Worm (Caenorhabditis elegans): ENCODE measurements around the gene ZC449.2.

ZC449.2 gene

DNA sequence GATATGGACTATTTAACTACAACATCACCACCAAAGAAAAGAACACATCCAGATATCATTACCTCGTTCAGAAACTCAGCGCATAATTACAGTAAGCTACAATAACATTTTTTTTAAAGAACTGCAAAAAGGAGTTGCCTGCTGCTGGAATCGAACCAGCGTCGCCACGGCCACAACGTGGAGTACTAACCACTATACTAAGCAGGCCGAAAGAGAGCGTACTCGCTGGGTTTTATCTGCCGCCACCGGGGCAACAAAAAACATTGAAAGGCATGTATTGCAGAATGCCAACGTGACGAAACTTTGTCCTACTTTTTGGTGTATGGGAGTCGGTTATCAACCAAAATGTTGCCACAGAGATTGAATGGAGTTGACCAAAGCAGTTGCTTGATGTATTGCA lies 1.6 kb downstream of the ZC449.2 start:
- TF ChIP-seq jun-1 (tag; optimal IDR thresholded peaks at IDR 0.05) (peak; percentile 17), tbx-2 (tag; optimal IDR thresholded peaks at IDR 0.05) (no peak), lsy-12 (tag; optimal IDR thresholded peaks at IDR 0.05) (peak; percentile 59), nhr-76 (tag; optimal IDR thresholded peaks at IDR 0.05) (no peak), hmg-11 (tag; optimal IDR thresholded peaks at IDR 0.05) (peak; percentile 69), nfya-1 (tag; optimal IDR thresholded peaks at IDR 0.05; ENCODE audit: insufficient read depth) (peak; percentile 17), nhr-43 (tag; optimal IDR thresholded peaks at IDR 0.05; ENCODE audit: poor library complexity, severe bottlenecking) (peak; percentile 78), nhr-23 (tag; optimal IDR thresholded peaks at IDR 0.05) (no peak), pqm-1 (tag; optimal IDR thresholded peaks at IDR 0.05) (peak; percentile 12), ceh-9 (tag; optimal IDR thresholded peaks at IDR 0.05) (no peak), nhr-25 (tag; optimal IDR thresholded peaks at IDR 0.05) (peak; percentile 33), elt-2 (tag; optimal IDR thresholded peaks at IDR 0.05) (peak; percentile 48), R02D3.7 (tag; optimal IDR thresholded peaks at IDR 0.05) (peak; percentile 1), lin-39 (tag; optimal IDR thresholded peaks at IDR 0.05) (peak; percentile 31)

DNA sequence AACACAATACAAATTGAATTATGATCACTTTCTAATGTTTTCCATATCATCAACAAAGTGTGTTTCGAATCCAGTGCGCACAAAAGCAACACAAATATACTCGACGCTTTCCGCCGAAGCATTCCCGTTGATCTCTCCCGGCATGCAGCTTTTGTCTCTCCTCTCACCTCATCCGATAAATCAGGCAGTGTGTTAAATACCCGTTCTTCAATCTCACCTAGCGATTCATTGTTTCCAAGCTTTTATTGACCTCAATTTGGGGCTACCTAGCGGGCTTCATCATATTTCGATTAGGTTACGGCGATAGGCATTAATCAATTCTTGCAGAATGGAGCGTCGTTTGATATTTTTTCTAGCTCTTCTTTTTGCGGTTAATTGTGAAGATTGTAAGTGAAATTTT lies 3.2 kb downstream of the ZC449.2 start, which contains the start of gene ZC449.1:
ZC449.1 (plus strand) TSS at position 121 of the 400 bp plus-strand sequence.
- TF ChIP-seq nhr-25 (tag; optimal IDR thresholded peaks at IDR 0.05) (no peak), ztf-11 (tag; optimal IDR thresholded peaks at IDR 0.05) (no peak), nfya-1 (tag; optimal IDR thresholded peaks at IDR 0.05; ENCODE audit: insufficient read depth) (no peak), ZK546.5 (tag; optimal IDR thresholded peaks at IDR 0.05) (no peak), nhr-12 (tag; optimal IDR thresholded peaks at IDR 0.05) (no peak), zag-1 (tag; optimal IDR thresholded peaks at IDR 0.05) (no peak), elt-3 (tag; optimal IDR thresholded peaks at IDR 0.05) (no peak), sea-2 (GFP tag; optimal IDR thresholded peaks at IDR 0.05) (no peak), ceh-82 (tag; optimal IDR thresholded peaks at IDR 0.05) (no peak), hmg-11 (tag; optimal IDR thresholded peaks at IDR 0.05) (no peak), nhr-237 (tag; optimal IDR thresholded peaks at IDR 0.05) (no peak)

DNA sequence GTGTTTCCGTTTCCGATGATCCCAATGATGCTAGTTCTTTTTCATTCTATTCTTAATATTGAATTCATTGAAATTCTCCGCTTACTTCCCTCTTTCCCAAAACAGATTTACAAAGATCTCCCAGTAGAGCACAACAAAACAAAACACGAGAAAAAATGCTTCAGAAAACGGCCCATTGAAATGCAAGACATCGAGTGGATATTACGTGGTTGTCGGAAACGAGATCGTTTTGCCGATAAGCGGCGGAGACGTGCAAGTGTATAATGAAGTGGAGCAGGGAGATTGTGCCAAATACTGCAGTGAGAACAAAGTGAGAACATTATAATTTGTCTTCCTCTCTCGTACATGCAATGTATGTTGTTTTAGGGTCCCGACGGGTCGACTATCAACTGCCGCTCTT lies 5.4 kb downstream of the ZC449.2 start:
- no peak for TF ChIP-seq nhr-67 (tag; optimal IDR thresholded peaks at IDR 0.05)
- no peak for TF ChIP-seq nhr-77 (tag; optimal IDR thresholded peaks at IDR 0.05)
- TF ChIP-seq eor-1 (tag; optimal IDR thresholded peaks at IDR 0.05) = no peak
- TF ChIP-seq lsy-12 (tag; optimal IDR thresholded peaks at IDR 0.05) = no peak
- TF ChIP-seq nhr-76 (tag; optimal IDR thresholded peaks at IDR 0.05) = no peak
- no peak for TF ChIP-seq nhr-12 (tag; optimal IDR thresholded peaks at IDR 0.05)
- TF ChIP-seq tbx-2 (tag; optimal IDR thresholded peaks at IDR 0.05) = no peak
- peak; percentile 62 for TF ChIP-seq lin-39 (tag; optimal IDR thresholded peaks at IDR 0.05)
- no peak for TF ChIP-seq ztf-11 (tag; optimal IDR thresholded peaks at IDR 0.05)
- TF ChIP-seq ztf-4 (tag; optimal IDR thresholded peaks at IDR 0.05) = no peak
- TF ChIP-seq R02D3.7 (tag; optimal IDR thresholded peaks at IDR 0.05) = no peak
- TF ChIP-seq elt-1 (tag; optimal IDR thresholded peaks at IDR 0.05) = peak; percentile 74
- TF ChIP-seq ama-1 (optimal IDR thresholded peaks at IDR 0.05) = no peak

DNA sequence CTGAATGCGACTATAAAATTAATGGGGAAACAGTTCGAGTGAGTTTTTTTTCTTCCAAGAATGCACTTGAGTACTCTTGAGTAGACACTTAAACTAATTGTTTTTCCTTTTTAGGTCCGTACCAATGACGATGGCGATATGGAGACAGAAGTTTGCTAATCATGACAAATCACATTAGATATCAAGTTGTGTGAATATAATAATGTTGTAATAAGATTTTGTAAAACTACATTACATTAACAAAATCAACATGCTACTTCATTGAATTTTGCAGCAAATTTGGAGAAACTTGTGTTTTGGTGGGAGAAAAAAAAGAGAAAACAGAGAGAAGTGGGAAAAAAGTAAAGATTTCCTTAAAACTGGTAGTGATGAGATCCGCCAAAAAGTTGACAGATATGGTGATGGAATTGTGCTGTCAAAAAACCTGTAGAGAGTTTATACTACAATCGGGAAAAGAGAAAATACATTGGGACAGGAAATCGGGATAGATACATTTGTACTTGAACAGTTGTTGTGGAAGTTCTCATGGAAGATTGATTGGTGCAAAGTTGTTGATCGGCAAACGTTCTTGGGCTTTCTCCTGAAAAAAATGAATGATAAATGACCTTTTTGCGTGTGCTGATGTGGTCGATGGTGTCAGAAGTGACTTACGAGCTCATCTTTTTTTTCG lies 7.0 kb downstream of the ZC449.2 start:
- TF ChIP-seq ceh-16 (tag; optimal IDR thresholded peaks at IDR 0.05) (no peak), lin-39 (tag; optimal IDR thresholded peaks at IDR 0.05) (peak; percentile 78), eor-1 (tag; optimal IDR thresholded peaks at IDR 0.05) (no peak)

DNA sequence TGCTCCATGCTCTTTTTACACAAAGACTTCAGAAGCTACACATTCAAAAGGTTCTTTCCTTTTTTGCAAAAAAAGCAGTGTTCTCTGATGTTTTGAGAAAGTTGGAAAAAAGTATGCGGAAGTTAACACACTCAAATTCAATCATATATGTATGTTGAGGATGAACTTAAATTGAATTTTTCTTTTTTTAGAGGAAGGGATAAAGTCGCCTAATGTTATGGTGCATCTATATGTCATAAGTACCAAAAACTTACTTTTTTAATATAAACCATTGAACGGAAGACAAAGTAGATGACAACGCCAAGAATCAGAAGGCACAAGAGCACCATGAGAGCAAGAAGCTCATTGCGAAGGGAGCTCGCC lies 7.5 kb downstream of the ZC449.2 start:
- no peak for TF ChIP-seq daf-12 (tag; optimal IDR thresholded peaks at IDR 0.05)
- TF ChIP-seq ztf-11 (tag; optimal IDR thresholded peaks at IDR 0.05) = no peak
- no peak for TF ChIP-seq elt-3 (tag; optimal IDR thresholded peaks at IDR 0.05)
- no peak for TF ChIP-seq nhr-77 (tag; optimal IDR thresholded peaks at IDR 0.05)
- no peak for TF ChIP-seq skn-1 (tag; optimal IDR thresholded peaks at IDR 0.05)
- TF ChIP-seq snpc-4 (tag; optimal IDR thresholded peaks at IDR 0.05) = no peak
- TF ChIP-seq fkh-2 (tag; optimal IDR thresholded peaks at IDR 0.05) = no peak
- TF ChIP-seq hmg-11 (tag; optimal IDR thresholded peaks at IDR 0.05) = no peak
- TF ChIP-seq lsy-12 (tag; optimal IDR thresholded peaks at IDR 0.05) = no peak
- no peak for TF ChIP-seq ZK546.5 (tag; optimal IDR thresholded peaks at IDR 0.05)
- TF ChIP-seq ceh-28 (tag; optimal IDR thresholded peaks at IDR 0.05) = no peak
- no peak for TF ChIP-seq mdl-1 (tag; optimal IDR thresholded peaks at IDR 0.05)
- TF ChIP-seq nhr-43 (tag; optimal IDR thresholded peaks at IDR 0.05; ENCODE audit: poor library complexity, severe bottlenecking) = no peak

Measured in whole organism, L3 larva.